Fruit fly (Drosophila melanogaster) Kc167 (cell line): ENCODE measurements around the gene Cdk5alpha.

ENCODE experiments used
- Myc ChIP-seq: fragments of >200 bp; optimal IDR thresholded peaks from 2 replicates; lab custom pipeline; 2017; ENCODE audit warnings: missing external identifiers
- psq ChIP-seq: fragments of >200 bp; optimal IDR thresholded peaks from 2 replicates; lab custom pipeline; 2017; ENCODE audit warnings: missing external identifiers

DNA sequence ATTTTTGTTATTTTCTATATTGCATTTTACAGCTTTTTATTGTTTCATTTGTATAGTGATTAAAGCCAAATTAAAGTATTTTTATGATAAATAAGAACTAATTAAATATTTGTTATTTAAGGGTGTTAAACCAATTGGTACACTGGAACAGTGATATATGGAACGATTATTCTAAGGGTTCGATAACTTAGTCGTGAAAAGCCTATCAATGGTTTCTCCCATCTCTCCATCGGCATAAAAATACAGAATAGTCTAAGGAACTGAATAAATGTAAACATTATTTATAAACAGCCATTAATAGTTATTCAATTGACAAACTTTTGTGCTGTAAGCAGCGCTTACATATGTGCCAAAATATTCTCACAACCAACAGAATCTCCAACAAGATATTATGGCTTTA lies 45.6 kb downstream of the Cdk5alpha start, which contains the start of gene Mob3:
- TF ChIP-seq Myc (lab: Kevin White, UChicago) (no peak), psq (no peak)
